Fruit fly (Drosophila melanogaster) whole organism, prepupa: Measurements from ENCODE around the gene CG7497.

Experiments
- CG10631 ChIP-seq: fragments of 200-800 bp; sonication (Bioruptor generic); optimal IDR thresholded peaks from 2 replicates; lab custom pipeline; 2016; ENCODE audit warnings: missing biosample characterization, missing genetic modification characterization
- CG10669 ChIP-seq: fragments of 200-800 bp; sonication (Bioruptor generic); optimal IDR thresholded peaks from 3 replicates; lab custom pipeline; 2018; ENCODE audit warnings: missing biosample characterization, mild to moderate bottlenecking, missing genetic modification characterization, moderate library complexity
- CG11294 ChIP-seq: fragments of 200-800 bp; sonication (Bioruptor generic); IDR thresholded peaks from 2 replicates; pipeline ENCODE4 v1.3.6; 2022; ENCODE audit warnings: missing biosample characterization, missing genetic modification characterization
- CG11902 ChIP-seq: fragments of 200-800 bp; sonication (Bioruptor generic); optimal IDR thresholded peaks from 3 replicates; lab custom pipeline; 2016; ENCODE audit warnings: missing biosample characterization, missing genetic modification characterization
- CG15336 ChIP-seq: fragments of 200-800 bp; sonication (Bioruptor generic); IDR thresholded peaks from 2 replicates; pipeline ENCODE4 v1.3.6; 2022; ENCODE audit warnings: missing biosample characterization, missing genetic modification characterization
- CG16779 ChIP-seq: fragments of 200-800 bp; sonication (Bioruptor generic); optimal IDR thresholded peaks from 3 replicates; lab custom pipeline; 2017; ENCODE audit warnings: missing biosample characterization, mild to moderate bottlenecking, missing genetic modification characterization
- CG3032 ChIP-seq: fragments of 200-800 bp; optimal IDR thresholded peaks from 2 replicates; lab custom pipeline; 2019; ENCODE audit warnings: missing biosample characterization, mild to moderate bottlenecking, missing genetic modification characterization, moderate library complexity
- CG32006 ChIP-seq: fragments of 200-800 bp; sonication (Bioruptor generic); optimal IDR thresholded peaks from 3 replicates; lab custom pipeline; 2017; ENCODE audit warnings: missing biosample characterization, mild to moderate bottlenecking, missing genetic modification characterization
- CG34406 ChIP-seq: fragments of 200-800 bp; sonication (Bioruptor generic); optimal IDR thresholded peaks from 3 replicates; lab custom pipeline; 2016; ENCODE audit warnings: missing biosample characterization, missing genetic modification characterization
- CG4318 ChIP-seq: fragments of 200-800 bp; sonication (Bioruptor generic); optimal IDR thresholded peaks from 3 replicates; lab custom pipeline; 2017; ENCODE audit warnings: missing biosample characterization, mild to moderate bottlenecking, missing genetic modification characterization
- CG6163 ChIP-seq: fragments of 200-800 bp; sonication (Bioruptor generic); IDR thresholded peaks from 3 replicates; pipeline ENCODE4 v1.3.6; 2022; ENCODE audit warnings: missing biosample characterization, missing genetic modification characterization
- CG6276 ChIP-seq: fragments of 200-800 bp; sonication (Bioruptor generic); optimal IDR thresholded peaks from 2 replicates; lab custom pipeline; 2017; ENCODE audit warnings: missing biosample characterization, mild to moderate bottlenecking, missing genetic modification characterization
- CG6808 ChIP-seq: fragments of 200-800 bp; sonication (Bioruptor generic); optimal IDR thresholded peaks from 3 replicates; lab custom pipeline; 2017; ENCODE audit warnings: missing biosample characterization, missing genetic modification characterization, mild to moderate bottlenecking, moderate library complexity, missing genetic modification reagents
- CG6854 ChIP-seq: fragments of 200-800 bp; sonication (Bioruptor generic); optimal IDR thresholded peaks from 2 replicates; lab custom pipeline; 2017; ENCODE audit warnings: missing biosample characterization, mild to moderate bottlenecking, missing genetic modification characterization
- Eip78C ChIP-seq: fragments of 200-800 bp; sonication (Bioruptor generic); peaks from one replicate; lab custom pipeline; 2016; ENCODE audit warnings: missing biosample characterization, missing genetic modification characterization
- Eip93F ChIP-seq: fragments of 200-800 bp; sonication (Bioruptor generic); optimal IDR thresholded peaks from 2 replicates; lab custom pipeline; 2016; ENCODE audit warnings: missing biosample characterization, mild to moderate bottlenecking, missing genetic modification characterization
- Ets21C ChIP-seq: fragments of 200-800 bp; sonication (Bioruptor generic); optimal IDR thresholded peaks from 3 replicates; lab custom pipeline; 2016; ENCODE audit warnings: missing biosample characterization, missing genetic modification characterization
- Ets96B ChIP-seq: fragments of 200-800 bp; optimal IDR thresholded peaks from 2 replicates; lab custom pipeline; 2019; ENCODE audit warnings: missing biosample characterization, mild to moderate bottlenecking, missing genetic modification characterization, moderate library complexity
- Hr39 ChIP-seq: fragments of 200-800 bp; sonication (Bioruptor generic); optimal IDR thresholded peaks from 2 replicates; lab custom pipeline; 2016; ENCODE audit warnings: missing biosample characterization, missing genetic modification characterization
- Hr4 ChIP-seq: fragments of 200-800 bp; sonication (Bioruptor generic); optimal IDR thresholded peaks from 3 replicates; lab custom pipeline; 2016; ENCODE audit warnings: missing biosample characterization, missing genetic modification characterization
- Lpt ChIP-seq: fragments of 200-800 bp; sonication (Bioruptor generic); optimal IDR thresholded peaks from 3 replicates; lab custom pipeline; 2016; ENCODE audit warnings: missing biosample characterization, missing genetic modification characterization
- Sox102F ChIP-seq: fragments of 200-800 bp; sonication (Bioruptor generic); optimal IDR thresholded peaks from 2 replicates; lab custom pipeline; 2016; ENCODE audit warnings: missing biosample characterization, mild to moderate bottlenecking, missing genetic modification characterization
- Sox14 ChIP-seq: fragments of 200-800 bp; sonication (Bioruptor generic); optimal IDR thresholded peaks from 3 replicates; lab custom pipeline; 2016; ENCODE audit warnings: missing biosample characterization, missing genetic modification characterization
- Sox15 ChIP-seq: fragments of 200-800 bp; sonication (Bioruptor generic); optimal IDR thresholded peaks from 3 replicates; lab custom pipeline; 2016; ENCODE audit warnings: missing biosample characterization, missing genetic modification characterization
- achi ChIP-seq: fragments of 200-800 bp; sonication (Bioruptor generic); optimal IDR thresholded peaks from 3 replicates; lab custom pipeline; 2016; ENCODE audit warnings: missing biosample characterization, missing genetic modification characterization
- acj6 ChIP-seq: fragments of 200-800 bp; sonication (Bioruptor generic); optimal IDR thresholded peaks from 3 replicates; lab custom pipeline; 2016; ENCODE audit warnings: missing biosample characterization, missing genetic modification characterization
- dsx ChIP-seq: fragments of 200-800 bp; optimal IDR thresholded peaks from 3 replicates; lab custom pipeline; 2019; ENCODE audit warnings: missing biosample characterization, mild to moderate bottlenecking, missing genetic modification characterization, moderate library complexity; ENCODE audit not compliant: poor library complexity, severe bottlenecking
- eg ChIP-seq: fragments of 200-800 bp; sonication (Bioruptor generic); IDR thresholded peaks from 3 replicates; pipeline ENCODE4 v1.3.6; 2022; ENCODE audit warnings: missing biosample characterization, missing genetic modification characterization
- esn ChIP-seq: fragments of 200-800 bp; sonication (Bioruptor generic); optimal IDR thresholded peaks from 2 replicates; lab custom pipeline; 2016; ENCODE audit warnings: missing biosample characterization, mild to moderate bottlenecking, missing genetic modification characterization, moderate library complexity
- fd85E ChIP-seq: fragments of 200-800 bp; sonication (Bioruptor generic); optimal IDR thresholded peaks from 3 replicates; lab custom pipeline; 2016; ENCODE audit warnings: missing biosample characterization, missing genetic modification characterization
- fkh ChIP-seq: fragments of 200-800 bp; sonication (Bioruptor generic); optimal IDR thresholded peaks from 3 replicates; lab custom pipeline; 2017; ENCODE audit warnings: missing biosample characterization, mild to moderate bottlenecking, missing genetic modification characterization, moderate library complexity
- lz ChIP-seq: fragments of 200-800 bp; sonication (Bioruptor generic); optimal IDR thresholded peaks from 3 replicates; lab custom pipeline; 2016; ENCODE audit warnings: missing biosample characterization, missing genetic modification characterization
- net ChIP-seq: fragments of 200-800 bp; sonication (Bioruptor generic); optimal IDR thresholded peaks from 3 replicates; lab custom pipeline; 2016; ENCODE audit warnings: missing biosample characterization, missing genetic modification characterization
- pdm3 ChIP-seq: fragments of 200-800 bp; sonication (Bioruptor generic); optimal IDR thresholded peaks from 3 replicates; lab custom pipeline; 2016; ENCODE audit warnings: missing biosample characterization, missing genetic modification characterization
- salr ChIP-seq, 2 experiments: fragments of 200-800 bp; sonication (Bioruptor generic); optimal IDR thresholded peaks; 3 replicates each; lab custom pipeline; 2016 to 2018; ENCODE audit warnings: missing biosample characterization in 2 of 2, missing genetic modification characterization in 2 of 2, mild to moderate bottlenecking in 1 of 2
- spab ChIP-seq: fragments of 200-800 bp; sonication (Bioruptor generic); optimal IDR thresholded peaks from 2 replicates; lab custom pipeline; 2017; ENCODE audit warnings: missing biosample characterization, mild to moderate bottlenecking, missing genetic modification characterization, missing genetic modification reagents
- ss ChIP-seq, 2 experiments: fragments of 200-800 bp; sonication (Bioruptor generic); optimal IDR thresholded peaks; 2 replicates in 1 of 2; 3 replicates in 1 of 2; lab custom pipeline; 2017 to 2018; ENCODE audit warnings: mild to moderate bottlenecking in 2 of 2, missing biosample characterization in 2 of 2, missing genetic modification characterization in 2 of 2, moderate library complexity in 1 of 2
- vri ChIP-seq: fragments of 200-800 bp; sonication (Bioruptor generic); optimal IDR thresholded peaks from 3 replicates; lab custom pipeline; 2016; ENCODE audit warnings: missing biosample characterization, mild to moderate bottlenecking, missing genetic modification characterization

The CG7497 gene

dm6 chr3L:17587292-17587691 lies 46.0 kb upstream of the CG7497 start:
- TF ChIP-seq CG34406 (GFP tag; lab: Kevin White, UChicago) (no peak), CG11294 (peak; percentile 7; the same call in 1 of the 2 replicates), eg (GFP tag; lab: Robert Waterston, UW) (peak; percentile 60), CG6163 (GFP tag; lab: Robert Waterston, UW) (peak; percentile 63), CG16779 (tag; lab: Kevin White, UChicago) (no peak)

- TF ChIP-seq Eip78C (GFP tag; lab: Kevin White, UChicago) = peak; percentile 81
- peak; percentile 43 for TF ChIP-seq achi (GFP tag; lab: Kevin White, UChicago)
- TF ChIP-seq spab = no peak
- no peak for TF ChIP-seq lz (GFP tag; lab: Kevin White, UChicago)
- no peak for TF ChIP-seq Ets21C
- TF ChIP-seq CG4318 (GFP tag; lab: Kevin White, UChicago) = peak; percentile 45
- no peak for TF ChIP-seq CG16779 (tag; lab: Kevin White, UChicago)
- TF ChIP-seq Ets96B (tag; lab: Kevin White, UChicago) = no peak
- TF ChIP-seq Eip93F (GFP tag; lab: Kevin White, UChicago) = no peak
- TF ChIP-seq CG10631 (GFP tag; lab: Kevin White, UChicago) = peak; percentile 30
- no peak for TF ChIP-seq fkh (GFP tag; lab: Kevin White, UChicago)
- no peak for TF ChIP-seq CG10669
- no peak for TF ChIP-seq Sox15 (GFP tag; lab: Kevin White, UChicago)
- TF ChIP-seq CG6276 (GFP tag; lab: Kevin White, UChicago) = peak; percentile 16
- TF ChIP-seq CG11294 = peak; percentile 31; the same call in 1 of the 2 replicates
- TF ChIP-seq CG6808 (GFP tag; lab: Kevin White, UChicago) = peak; percentile 5
- TF ChIP-seq CG6854 = no peak
- peak; percentile 41 for TF ChIP-seq acj6 (GFP tag; lab: Kevin White, UChicago)
- TF ChIP-seq CG6163 (GFP tag; lab: Robert Waterston, UW) = no peak; the same call in 2 of the 3 replicates
- TF ChIP-seq salr (GFP tag; optimal IDR thresholded peaks at IDR 0.05; lab: Kevin White, UChicago) = peak; percentile 3 to 77
- no peak for TF ChIP-seq esn (GFP tag; lab: Kevin White, UChicago)
- no peak for TF ChIP-seq Hr39
- no peak for TF ChIP-seq CG11902 (GFP tag; lab: Kevin White, UChicago)
- TF ChIP-seq ss (GFP tag; optimal IDR thresholded peaks at IDR 0.05; lab: Kevin White, UChicago) = no peak
- TF ChIP-seq CG15336 (GFP tag; lab: Robert Waterston, UW) = peak; percentile 31; the same call in 1 of the 2 replicates
- peak; percentile 59 for TF ChIP-seq Hr4 (GFP tag; lab: Kevin White, UChicago)
- TF ChIP-seq Lpt (GFP tag; lab: Kevin White, UChicago) = no peak
- peak; percentile 32 for TF ChIP-seq net (GFP tag; lab: Kevin White, UChicago)
- no peak for TF ChIP-seq CG3032 (tag; lab: Kevin White, UChicago)
- peak; percentile 77 for TF ChIP-seq CG32006 (GFP tag; lab: Kevin White, UChicago)
- TF ChIP-seq Sox14 (GFP tag; lab: Kevin White, UChicago) = peak; percentile 26
- no peak for TF ChIP-seq vri (GFP tag; lab: Kevin White, UChicago)
- no peak for TF ChIP-seq fd85E
- TF ChIP-seq pdm3 (GFP tag; lab: Kevin White, UChicago) = peak; percentile 25
- no peak for TF ChIP-seq dsx (GFP tag; lab: Kevin White, UChicago)
- TF ChIP-seq Sox102F (GFP tag; lab: Kevin White, UChicago) = no peak
Measured at dm6 chr3L:17587897-17588296, 45.4 kb upstream of the CG7497 start.

dm6 chr3L:17588686-17589085 lies 44.6 kb upstream of the CG7497 start:
- no peak for TF ChIP-seq Sox14 (GFP tag; lab: Kevin White, UChicago)
- peak; percentile 78 for TF ChIP-seq dsx (GFP tag; lab: Kevin White, UChicago)
